Fruit fly (Drosophila melanogaster) whole organism, embryonic: Measurements from ENCODE around the gene CG16753.

Experiments used
- CG10431 ChIP-seq: fragments of 200-800 bp; sonication (Bioruptor generic); optimal IDR thresholded peaks from 3 replicates; lab custom pipeline; 2018; ENCODE audit warnings: missing biosample characterization, mild to moderate bottlenecking, missing genetic modification characterization
- CG12071 ChIP-seq: fragments of 200-800 bp; sonication (Bioruptor generic); optimal IDR thresholded peaks from 3 replicates; lab custom pipeline; 2018; ENCODE audit warnings: missing biosample characterization, mild to moderate bottlenecking, missing genetic modification characterization
- CG12155 ChIP-seq: fragments of 200-800 bp; sonication (Bioruptor generic); optimal IDR thresholded peaks from 3 replicates; lab custom pipeline; 2016; ENCODE audit warnings: missing biosample characterization, missing genetic modification characterization
- CG14710 ChIP-seq: fragments of 200-800 bp; sonication (Bioruptor generic); optimal IDR thresholded peaks from 3 replicates; lab custom pipeline; 2019; ENCODE audit warnings: missing biosample characterization, mild to moderate bottlenecking, missing genetic modification characterization, moderate library complexity
- CG17328 ChIP-seq: fragments of 200-800 bp; sonication (Bioruptor generic); IDR thresholded peaks from 2 replicates; pipeline ENCODE4 v1.3.6; 2022; ENCODE audit warnings: missing biosample characterization, missing genetic modification characterization
- CG17361 ChIP-seq: fragments of 200-800 bp; sonication (Bioruptor generic); IDR thresholded peaks from 3 replicates; pipeline ENCODE4 v1.3.6; 2022; ENCODE audit warnings: missing biosample characterization, missing genetic modification characterization
- CG2199 ChIP-seq: fragments of 200-800 bp; sonication (Bioruptor generic); IDR thresholded peaks from 3 replicates; pipeline ENCODE4 v1.3.6; 2022; ENCODE audit warnings: missing biosample characterization, missing genetic modification characterization
- CG2678 ChIP-seq: fragments of 200-800 bp; sonication (Bioruptor generic); optimal IDR thresholded peaks from 3 replicates; lab custom pipeline; 2019; ENCODE audit warnings: missing biosample characterization, mild to moderate bottlenecking, missing genetic modification characterization, moderate library complexity
- CG42726 ChIP-seq: fragments of 200-800 bp; sonication (Bioruptor generic); IDR thresholded peaks from 2 replicates; pipeline ENCODE4 v1.3.6; 2022; ENCODE audit warnings: missing biosample characterization, missing genetic modification characterization; ENCODE audit not compliant: partially characterized antibody
- CG4328 ChIP-seq: fragments of 200-800 bp; sonication (Bioruptor generic); optimal IDR thresholded peaks from 3 replicates; lab custom pipeline; 2017; ENCODE audit warnings: missing biosample characterization, missing genetic modification reagents, missing genetic modification characterization
- CG4360 ChIP-seq: fragments of 200-800 bp; sonication (Bioruptor generic); IDR thresholded peaks from 2 replicates; pipeline ENCODE4 v1.3.6; 2022; ENCODE audit warnings: missing biosample characterization, missing genetic modification characterization
- CG4424 ChIP-seq: fragments of 200-800 bp; sonication (Bioruptor generic); optimal IDR thresholded peaks from 3 replicates; lab custom pipeline; 2016; ENCODE audit warnings: missing biosample characterization, missing genetic modification characterization
- CG4730 ChIP-seq: fragments of 200-800 bp; sonication (Bioruptor generic); IDR thresholded peaks from 2 replicates; pipeline ENCODE4 v1.3.6; 2022; ENCODE audit warnings: missing biosample characterization, missing genetic modification characterization
- CG7963 ChIP-seq: fragments of 200-800 bp; sonication (Bioruptor generic); IDR thresholded peaks from 3 replicates; pipeline ENCODE4 v1.3.6; 2022; ENCODE audit warnings: missing biosample characterization, missing genetic modification characterization; ENCODE audit not compliant: partially characterized antibody
- D19A ChIP-seq: fragments of 200-800 bp; optimal IDR thresholded peaks from 3 replicates; lab custom pipeline; 2019; ENCODE audit warnings: missing biosample characterization, mild to moderate bottlenecking, missing genetic modification characterization, moderate library complexity
- Dip2 ChIP-seq: fragments of 200-800 bp; sonication (Bioruptor generic); IDR thresholded peaks from 2 replicates; pipeline ENCODE4 v1.3.6; 2022; ENCODE audit warnings: missing biosample characterization, missing genetic modification characterization
- E2f2 ChIP-seq: fragments of 200-800 bp; sonication (Bioruptor generic); IDR thresholded peaks from 2 replicates; pipeline ENCODE4 v1.3.6; 2022; ENCODE audit warnings: missing biosample characterization, missing genetic modification characterization
- GATAe ChIP-seq: fragments of 200-800 bp; sonication (Bioruptor generic); conservative IDR thresholded peaks from 2 replicates; pipeline ENCODE4 v1.3.6; 2022; ENCODE audit warnings: missing biosample characterization, missing genetic modification characterization
- Gsc ChIP-seq: fragments of 200-800 bp; sonication (Bioruptor generic); IDR thresholded peaks from 2 replicates; pipeline ENCODE4 v1.3.6; 2022; ENCODE audit warnings: missing biosample characterization, missing genetic modification characterization
- Hmx ChIP-seq: fragments of 200-800 bp; sonication (Bioruptor generic); optimal IDR thresholded peaks from 2 replicates; lab custom pipeline; 2016; ENCODE audit warnings: missing biosample characterization, missing genetic modification characterization
- Jarid2 ChIP-seq: fragments of 200-800 bp; sonication (Bioruptor generic); optimal IDR thresholded peaks from 3 replicates; lab custom pipeline; 2017; ENCODE audit warnings: mild to moderate bottlenecking, missing biosample characterization, missing genetic modification reagents, missing genetic modification characterization
- Lhr ChIP-seq: fragments of 200-800 bp; sonication (Bioruptor generic); optimal IDR thresholded peaks from 3 replicates; lab custom pipeline; 2017; ENCODE audit warnings: mild to moderate bottlenecking, missing biosample characterization, missing genetic modification reagents, missing genetic modification characterization
- Med ChIP-seq: fragments of 200-800 bp; sonication (Bioruptor generic); peaks from one replicate; lab custom pipeline; 2016; ENCODE audit warnings: missing biosample characterization, missing genetic modification characterization, mild to moderate bottlenecking, inconsistent platforms, moderate library complexity
- NC2α ChIP-seq: fragments of 200-800 bp; sonication (Bioruptor generic); optimal IDR thresholded peaks from 2 replicates; lab custom pipeline; 2016; ENCODE audit warnings: missing biosample characterization, missing genetic modification characterization
- NC2β ChIP-seq: fragments of 200-800 bp; sonication (Bioruptor generic); optimal IDR thresholded peaks from 2 replicates; lab custom pipeline; 2016; ENCODE audit warnings: missing biosample characterization, missing genetic modification characterization
- NK7.1 ChIP-seq: fragments of 200-800 bp; sonication (Bioruptor generic); optimal IDR thresholded peaks from 3 replicates; lab custom pipeline; 2016; ENCODE audit warnings: missing biosample characterization, missing genetic modification characterization
- Neu2 ChIP-seq: fragments of 200-800 bp; sonication (Bioruptor generic); optimal IDR thresholded peaks from 3 replicates; lab custom pipeline; 2016; ENCODE audit warnings: missing biosample characterization, missing genetic modification characterization, borderline replicate concordance
- Sox102F ChIP-seq: fragments of 200-800 bp; sonication (Bioruptor generic); optimal IDR thresholded peaks from 2 replicates; lab custom pipeline; 2018; ENCODE audit warnings: missing biosample characterization, mild to moderate bottlenecking, missing genetic modification characterization, moderate library complexity
- Sry-β ChIP-seq: fragments of 200-800 bp; sonication (Bioruptor generic); optimal IDR thresholded peaks from 2 replicates; lab custom pipeline; 2018; ENCODE audit warnings: missing biosample characterization, mild to moderate bottlenecking, missing genetic modification characterization, moderate library complexity
- Usf ChIP-seq: fragments of 200-800 bp; sonication (Bioruptor generic); optimal IDR thresholded peaks from 2 replicates; lab custom pipeline; 2017; ENCODE audit warnings: missing genotype, missing biosample characterization, missing genetic modification characterization
- az2 ChIP-seq: fragments of 200-800 bp; sonication (Bioruptor generic); optimal IDR thresholded peaks from 3 replicates; lab custom pipeline; 2016; ENCODE audit warnings: missing biosample characterization, missing genetic modification characterization
- cato ChIP-seq: fragments of 200-800 bp; sonication (Bioruptor generic); optimal IDR thresholded peaks from 2 replicates; lab custom pipeline; 2016; ENCODE audit warnings: missing biosample characterization, missing genetic modification characterization, borderline replicate concordance
- chif ChIP-seq, 2 experiments: fragments of 200-800 bp; sonication (Bioruptor generic); optimal IDR thresholded peaks; 3 replicates each; lab custom pipeline; 2016; ENCODE audit warnings: missing biosample characterization in 2 of 2, missing genetic modification characterization in 2 of 2
- chinmo ChIP-seq: fragments of 200-800 bp; sonication (Bioruptor generic); IDR thresholded peaks from 4 replicates; pipeline ENCODE4 v1.3.6; 2022; ENCODE audit warnings: missing biosample characterization, missing genetic modification characterization; ENCODE audit not compliant: partially characterized antibody
- dan ChIP-seq: fragments of 200-800 bp; sonication (Bioruptor generic); IDR thresholded peaks from 2 replicates; pipeline ENCODE4 v1.3.6; 2022; ENCODE audit warnings: missing biosample characterization, missing genetic modification characterization
- disco-r ChIP-seq: fragments of 200-800 bp; sonication (Bioruptor generic); optimal IDR thresholded peaks from 2 replicates; lab custom pipeline; 2016; ENCODE audit warnings: missing biosample characterization, missing genetic modification characterization
- ewg ChIP-seq: fragments of 200-800 bp; sonication (Bioruptor generic); optimal IDR thresholded peaks from 3 replicates; lab custom pipeline; 2017; ENCODE audit warnings: mild to moderate bottlenecking, missing biosample characterization, missing genetic modification reagents, missing genetic modification characterization
- exex ChIP-seq: fragments of 200-800 bp; sonication (Bioruptor generic); optimal IDR thresholded peaks from 4 replicates; lab custom pipeline; 2018; ENCODE audit warnings: missing biosample characterization, mild to moderate bottlenecking, missing genetic modification characterization, moderate library complexity
- fd102C ChIP-seq: fragments of 200-800 bp; sonication (Bioruptor generic); optimal IDR thresholded peaks from 2 replicates; lab custom pipeline; 2018; ENCODE audit warnings: missing biosample characterization, mild to moderate bottlenecking, missing genetic modification characterization, moderate library complexity
- fru ChIP-seq: fragments of >200 bp; optimal IDR thresholded peaks from 2 replicates; lab custom pipeline; 2017
- fu2 ChIP-seq: fragments of 200-800 bp; sonication (Bioruptor generic); optimal IDR thresholded peaks from 2 replicates; lab custom pipeline; 2016; ENCODE audit warnings: missing biosample characterization, missing genetic modification characterization
- gem ChIP-seq: fragments of 200-800 bp; sonication (Bioruptor generic); optimal IDR thresholded peaks from 2 replicates; lab custom pipeline; 2019; ENCODE audit warnings: missing biosample characterization, mild to moderate bottlenecking, missing genetic modification characterization, moderate library complexity
- nerfin-1 ChIP-seq: fragments of 200-800 bp; sonication (Bioruptor generic); optimal IDR thresholded peaks from 3 replicates; lab custom pipeline; 2019; ENCODE audit warnings: missing biosample characterization, mild to moderate bottlenecking, missing genetic modification characterization, moderate library complexity
- peb ChIP-seq: fragments of 200-800 bp; sonication (Bioruptor generic); IDR thresholded peaks from 2 replicates; pipeline ENCODE4 v1.3.6; 2022; ENCODE audit warnings: missing biosample characterization, missing genetic modification characterization
- pho ChIP-seq: fragments of 200-800 bp; sonication (Bioruptor generic); optimal IDR thresholded peaks from 2 replicates; lab custom pipeline; 2016; ENCODE audit warnings: missing biosample characterization, missing genetic modification characterization
- ranshi ChIP-seq: fragments of 200-800 bp; sonication (Bioruptor generic); IDR thresholded peaks from 2 replicates; pipeline ENCODE4 v1.3.6; 2022; ENCODE audit warnings: missing biosample characterization, missing genetic modification characterization
- slou ChIP-seq: fragments of 200-800 bp; sonication (Bioruptor generic); optimal IDR thresholded peaks from 3 replicates; lab custom pipeline; 2016; ENCODE audit warnings: missing biosample characterization, missing genetic modification characterization
- sqz ChIP-seq: fragments of 200-800 bp; sonication (Bioruptor generic); optimal IDR thresholded peaks from 3 replicates; lab custom pipeline; 2018; ENCODE audit warnings: missing biosample characterization, mild to moderate bottlenecking, missing genetic modification characterization
- yki ChIP-seq: fragments of >200 bp; optimal IDR thresholded peaks from 3 replicates; lab custom pipeline; 2018
- z ChIP-seq: fragments of 200-800 bp; sonication (Bioruptor generic); IDR thresholded peaks from 3 replicates; pipeline ENCODE4 v1.3.6; 2022; ENCODE audit warnings: missing biosample characterization, missing genetic modification characterization

Gene CG16753

DNA sequence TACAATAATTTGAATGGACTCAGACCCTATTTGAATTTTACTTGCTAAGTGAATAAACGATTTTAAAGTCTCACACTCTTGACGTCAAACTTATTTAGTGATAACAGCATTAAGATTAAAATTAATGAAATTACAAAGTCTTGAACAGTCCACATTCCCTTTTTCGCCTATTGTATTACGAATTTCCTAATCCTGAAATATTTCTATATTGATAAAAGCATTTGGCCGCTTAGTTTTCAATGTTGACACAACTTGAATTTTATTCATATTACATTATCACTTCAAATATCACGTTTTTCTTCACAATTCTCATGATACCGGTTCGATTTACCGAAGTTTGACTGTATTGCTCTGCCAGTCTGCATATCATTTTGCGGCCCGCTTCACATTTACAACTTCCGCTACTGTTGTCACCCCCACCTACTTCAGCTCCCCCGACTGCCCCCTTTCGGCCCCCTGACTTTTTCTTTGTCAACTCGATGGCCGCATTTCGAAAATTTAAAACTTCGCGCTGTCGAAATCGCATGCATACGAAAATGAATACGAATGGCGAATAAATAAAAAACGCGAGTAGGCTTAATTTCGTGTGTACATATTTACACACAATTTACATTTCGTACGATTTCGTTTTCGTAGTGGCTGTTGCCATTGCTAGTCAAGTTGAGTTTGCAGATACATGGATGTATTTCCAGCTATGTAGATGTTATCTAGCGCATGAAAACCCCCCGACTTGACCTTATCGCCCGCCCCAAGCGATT is 23.7 kb downstream of the CG16753 start (continued):
- TF ChIP-seq CG14710 (tag; lab: Kevin White, UChicago) (peak; percentile 1), az2 (GFP tag; lab: Kevin White, UChicago) (peak; percentile 24), slou (GFP tag; lab: Kevin White, UChicago) (no peak), chif (GFP tag; optimal IDR thresholded peaks at IDR 0.05; lab: Kevin White, UChicago) (peak in 1 of 2 experiments; percentile 5), Dip2 (GFP tag; lab: Robert Waterston, UW) (no peak), Lhr (no peak), dan (GFP tag; lab: Robert Waterston, UW) (no peak), pho (GFP tag; lab: Kevin White, UChicago) (no peak), CG42726 (no peak), CG17361 (peak; percentile 74), GATAe (GFP tag; lab: Robert Waterston, UW) (no peak), peb (no peak), disco-r (GFP tag; lab: Kevin White, UChicago) (no peak), CG2199 (no peak), sqz (peak; percentile 59), CG2678 (tag; lab: Kevin White, UChicago) (peak; percentile 68), Jarid2 (GFP tag; lab: Kevin White, UChicago) (no peak), Gsc (GFP tag; lab: Robert Waterston, UW) (no peak), NC2α (GFP tag; lab: Kevin White, UChicago) (no peak), E2f2 (GFP tag; lab: Robert Waterston, UW) (peak; percentile 50), CG17328 (GFP tag; lab: Robert Waterston, UW) (no peak), CG7963 (GFP tag; lab: Robert Waterston, UW) (no peak), CG4360 (GFP tag; lab: Robert Waterston, UW) (no peak), exex (tag; lab: Kevin White, UChicago) (no peak), Med (GFP tag; lab: Kevin White, UChicago) (peak; percentile 87), z (GFP tag; lab: Robert Waterston, UW) (no peak), Usf (no peak), Sox102F (GFP tag; lab: Kevin White, UChicago) (peak; percentile 48), ranshi (GFP tag; lab: Robert Waterston, UW) (peak; percentile 19; the same call in 1 of the 2 replicates), gem (tag; lab: Kevin White, UChicago) (peak; percentile 64), ewg (GFP tag; lab: Kevin White, UChicago) (no peak), CG4424 (GFP tag; lab: Kevin White, UChicago) (peak; percentile 49), D19A (tag; lab: Kevin White, UChicago) (no peak), Sry-β (GFP tag; lab: Kevin White, UChicago) (no peak), CG4328 (GFP tag; lab: Kevin White, UChicago) (peak; percentile 46), fru (lab: Kevin White, UChicago) (no peak), NC2β (GFP tag; lab: Kevin White, UChicago) (no peak), nerfin-1 (no peak), fu2 (GFP tag; lab: Kevin White, UChicago) (peak; percentile 21), cato (GFP tag; lab: Kevin White, UChicago) (no peak), Neu2 (GFP tag; lab: Kevin White, UChicago) (no peak), CG12155 (GFP tag; lab: Kevin White, UChicago) (no peak), CG12071 (GFP tag; lab: Kevin White, UChicago) (peak; percentile 81), Hmx (peak; percentile 19), yki (lab: Kevin White, UChicago) (no peak), chinmo (peak; percentile 90), CG10431 (GFP tag; lab: Kevin White, UChicago) (no peak), NK7.1 (GFP tag; lab: Kevin White, UChicago) (no peak), CG4730 (GFP tag; lab: Robert Waterston, UW) (no peak), fd102C (GFP tag; lab: Kevin White, UChicago) (no peak)
